Worm (Caenorhabditis elegans): ENCODE data around the gene fbxa-219.

The fbxa-219 gene

DNA sequence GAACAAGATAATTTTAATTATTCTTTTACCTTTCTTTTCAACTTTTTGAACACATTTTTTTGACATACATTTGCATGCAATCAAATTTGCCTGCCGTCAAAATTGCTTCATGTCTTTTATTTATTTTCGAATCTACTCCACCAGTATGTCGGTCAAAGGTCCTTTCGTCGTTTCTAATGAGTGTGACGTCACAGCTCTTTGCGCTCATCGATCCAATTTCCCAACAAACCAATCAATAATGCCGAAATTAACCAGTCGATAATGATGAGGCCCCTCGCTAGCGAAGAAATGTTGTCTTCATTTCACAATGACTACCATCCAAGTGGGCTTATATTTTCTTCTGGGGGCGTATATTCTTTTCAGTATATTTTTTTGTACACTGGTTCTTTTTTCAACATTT, 28.3 kb upstream of the fbxa-219 start, which contains the start of gene Y54F10BM.6:
Y54F10BM.6 (plus strand) TSS at position 301 of the 400 bp plus-strand sequence.
- no peak for TF ChIP-seq php-3 (GFP tag; IDR thresholded peaks at IDR 0.05)
- TF ChIP-seq F26F4.8 (GFP tag; conservative IDR thresholded peaks at IDR 0.05) = no peak
- no peak for TF ChIP-seq daf-19 (GFP tag; conservative IDR thresholded peaks at IDR 0.05)

ce11 chrIII:2265986-2266701, 25.1 kb upstream of the fbxa-219 start, which contains the start of gene fbxa-9:
Gene fbxa-9, plus strand, starts transcription at chrIII:2266651.
- TF ChIP-seq pqm-1 (tag; optimal IDR thresholded peaks at IDR 0.05) (peak; percentile 55), nhr-28 (tag; optimal IDR thresholded peaks at IDR 0.05) (peak; percentile 42), T20F7.1 (GFP tag; optimal IDR thresholded peaks at IDR 0.05) (no peak)

DNA sequence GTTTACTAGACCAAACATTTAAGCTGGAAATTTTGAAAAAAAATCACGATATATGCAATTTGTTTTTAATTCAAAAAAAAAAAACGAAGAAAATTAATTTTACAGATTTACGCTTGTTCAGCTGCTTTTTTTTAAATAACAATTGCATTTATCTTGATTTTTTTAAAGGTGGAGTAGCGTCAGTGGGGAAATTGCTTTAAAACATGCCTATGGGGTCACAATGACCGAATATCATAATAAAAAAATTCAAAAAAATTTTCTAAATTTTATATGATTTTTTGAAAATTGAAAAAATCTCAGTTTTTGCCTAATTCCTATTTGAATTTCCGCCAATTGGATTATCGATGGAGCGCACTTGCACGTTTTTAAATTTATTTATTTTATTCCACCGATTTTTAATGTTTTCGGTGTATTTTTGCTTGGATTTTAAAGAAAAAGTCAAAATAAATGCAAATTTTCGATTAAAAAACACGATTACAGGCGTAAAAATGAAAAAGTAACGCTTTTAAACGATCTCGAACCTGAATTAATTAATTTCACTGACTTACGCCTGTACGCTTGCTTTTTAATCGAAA, 20.1 kb upstream of the fbxa-219 start:
- TF ChIP-seq lin-38 (GFP tag; IDR thresholded peaks at IDR 0.05) = peak; percentile 67

ce11 chrIII:2272075-2272474, 19.1 kb upstream of the fbxa-219 start, which contains the start of gene fbxa-48:
Gene fbxa-48, minus strand, starts transcription at chrIII:2272175.
- TF ChIP-seq pqm-1 (tag; optimal IDR thresholded peaks at IDR 0.05) (peak; percentile 5), zfp-3 (GFP tag; conservative IDR thresholded peaks at IDR 0.05) (no peak)

ce11 chrIII:2272732-2273131, 18.5 kb upstream of the fbxa-219 start, which contains the start of gene fbxa-39:
Gene fbxa-39, plus strand, starts transcription at chrIII:2273032.
- TF ChIP-seq mxl-2 (GFP tag; conservative IDR thresholded peaks at IDR 0.05) = no peak
- TF ChIP-seq tra-1 (GFP tag; IDR thresholded peaks at IDR 0.05) = no peak
- no peak for TF ChIP-seq ceh-44 (GFP tag; IDR thresholded peaks at IDR 0.05)
- no peak for TF ChIP-seq mdt-29 (GFP tag; IDR thresholded peaks at IDR 0.05)
- TF ChIP-seq nhr-42 (GFP tag; IDR thresholded peaks at IDR 0.05) = no peak
- no peak for TF ChIP-seq zfp-2 (tag; optimal IDR thresholded peaks at IDR 0.05)
- TF ChIP-seq nhr-76 (tag; optimal IDR thresholded peaks at IDR 0.05) = no peak
- TF ChIP-seq ceh-62 (tag; optimal IDR thresholded peaks at IDR 0.05) = no peak
- TF ChIP-seq daf-8 (GFP tag; IDR thresholded peaks at IDR 0.05) = no peak
- TF ChIP-seq nhr-11 (tag; optimal IDR thresholded peaks at IDR 0.05) = no peak
- no peak for TF ChIP-seq daf-19 (GFP tag; conservative IDR thresholded peaks at IDR 0.05)
- no peak for TF ChIP-seq unc-39 (tag; optimal IDR thresholded peaks at IDR 0.05)
- TF ChIP-seq dmd-9 (GFP tag; IDR thresholded peaks at IDR 0.05) = no peak
- TF ChIP-seq mep-1 (tag; optimal IDR thresholded peaks at IDR 0.05) = no peak
- TF ChIP-seq unc-62 (GFP tag; optimal IDR thresholded peaks at IDR 0.05 in 1 of 2) = no peak
- no peak for TF ChIP-seq unc-62 (tag; optimal IDR thresholded peaks at IDR 0.05)
- TF ChIP-seq F49E8.2 (tag; optimal IDR thresholded peaks at IDR 0.05; ENCODE audit: borderline replicate concordance) = no peak
- no peak for TF ChIP-seq ztf-11 (tag; optimal IDR thresholded peaks at IDR 0.05)

DNA sequence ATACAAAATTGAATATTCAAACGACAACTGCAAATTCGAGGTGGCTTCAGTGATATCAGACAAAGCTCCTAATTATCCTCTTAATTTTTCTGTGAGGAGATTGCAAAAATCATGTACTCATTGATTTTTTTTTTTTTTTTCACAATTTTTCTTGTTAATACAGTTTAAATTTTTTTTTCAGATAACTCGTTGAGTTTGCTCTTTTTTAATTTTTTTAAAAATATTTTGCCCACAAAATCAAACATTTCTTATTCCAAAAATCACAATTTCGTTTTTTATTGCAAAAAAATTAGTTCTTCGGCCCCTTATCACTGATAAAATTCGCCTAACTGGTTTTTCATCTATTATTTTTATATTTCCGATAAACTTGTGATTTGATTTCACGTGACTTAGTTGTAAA, 14.4 kb upstream of the fbxa-219 start, which contains the start of gene Y54F10BM.21:
Y54F10BM.21 (plus strand) TSS at position 301 of the 400 bp plus-strand sequence.
- no peak for TF ChIP-seq fos-1 (tag; optimal IDR thresholded peaks at IDR 0.05)
- no peak for TF ChIP-seq ztf-11 (tag; optimal IDR thresholded peaks at IDR 0.05)
- TF ChIP-seq pha-4 (GFP tag; IDR thresholded peaks at IDR 0.05) = no peak
- TF ChIP-seq pha-4 (tag; optimal IDR thresholded peaks at IDR 0.05) = no peak

- no peak for TF ChIP-seq snpc-4 (tag; optimal IDR thresholded peaks at IDR 0.05)
- TF ChIP-seq spr-1 (tag; optimal IDR thresholded peaks at IDR 0.05) = no peak
- TF ChIP-seq ceh-44 (GFP tag; IDR thresholded peaks at IDR 0.05) = no peak
- no peak for TF ChIP-seq lim-7 (GFP tag; IDR thresholded peaks at IDR 0.05)
- TF ChIP-seq mdl-1 (tag; optimal IDR thresholded peaks at IDR 0.05) = no peak
- no peak for TF ChIP-seq vab-7 (GFP tag; IDR thresholded peaks at IDR 0.05)
- TF ChIP-seq lin-38 (GFP tag; IDR thresholded peaks at IDR 0.05) = no peak
- no peak for TF ChIP-seq daf-12 (tag; optimal IDR thresholded peaks at IDR 0.05)
Observed at ce11 chrIII:2279457-2279856, 11.8 kb upstream of the fbxa-219 start, which contains the start of gene Y54F10BM.23. Gene Y54F10BM.23, minus strand, starts transcription at chrIII:2279557.

Measured in whole organism, L4 larva.